Fruit fly (Drosophila melanogaster): ENCODE data around the gene Crtc.

Crtc gene

dm6 chr3L:17624208-17624826, 44.7 kb downstream of the Crtc start:
- TF ChIP-seq CG7045 (GFP tag; optimal IDR thresholded peaks at IDR 0.05) (peak; percentile 7), CG1620 (GFP tag; optimal IDR thresholded peaks at IDR 0.05) (no peak), cnc (optimal IDR thresholded peaks at IDR 0.05) (no peak), pad (GFP tag; optimal IDR thresholded peaks at IDR 0.05) (no peak), ovo (GFP tag; optimal IDR thresholded peaks at IDR 0.05) (no peak), CG11617 (GFP tag; optimal IDR thresholded peaks at IDR 0.05) (peak; percentile 1), CG12768 (GFP tag; optimal IDR thresholded peaks at IDR 0.05) (peak; percentile 10), cic (GFP tag; optimal IDR thresholded peaks at IDR 0.05) (no peak), CG5204 (GFP tag; optimal IDR thresholded peaks at IDR 0.05) (no peak), toe (GFP tag; optimal IDR thresholded peaks at IDR 0.05) (no peak), CG33017 (tag; optimal IDR thresholded peaks at IDR 0.05) (no peak), kay (GFP tag; ENCODE audit: borderline replicate concordance) (peak; percentile 57), Clk (GFP tag; optimal IDR thresholded peaks at IDR 0.05) (no peak), CG7101 (tag; optimal IDR thresholded peaks at IDR 0.05) (no peak), Crg-1 (GFP tag; optimal IDR thresholded peaks at IDR 0.05) (no peak)

dm6 chr3L:17622935-17623334, 46.1 kb downstream of the Crtc start:
- TF ChIP-seq CG14711 (tag; optimal IDR thresholded peaks at IDR 0.05) = no peak
- TF ChIP-seq pad (GFP tag; optimal IDR thresholded peaks at IDR 0.05) = no peak
- TF ChIP-seq Crg-1 (GFP tag; optimal IDR thresholded peaks at IDR 0.05) = no peak
- peak; percentile 12 to 72 for TF ChIP-seq cnc (optimal IDR thresholded peaks at IDR 0.05)
- no peak for TF ChIP-seq Hr96 (GFP tag; optimal IDR thresholded peaks at IDR 0.05)

dm6 chr3L:17622081-17622850, 46.8 kb downstream of the Crtc start:
- TF ChIP-seq kay (GFP tag; ENCODE audit: borderline replicate concordance) = no peak
- TF ChIP-seq tj (GFP tag; optimal IDR thresholded peaks at IDR 0.05) = no peak
- TF ChIP-seq CG11617 (GFP tag; optimal IDR thresholded peaks at IDR 0.05) = no peak
- TF ChIP-seq cic (GFP tag; optimal IDR thresholded peaks at IDR 0.05) = peak; percentile 65
- TF ChIP-seq ovo (GFP tag; optimal IDR thresholded peaks at IDR 0.05) = no peak
- TF ChIP-seq CG12768 (GFP tag; optimal IDR thresholded peaks at IDR 0.05) = no peak
- no peak for TF ChIP-seq CG7101 (tag; optimal IDR thresholded peaks at IDR 0.05)
- TF ChIP-seq Crg-1 (GFP tag; optimal IDR thresholded peaks at IDR 0.05) = no peak
- no peak for TF ChIP-seq toe (GFP tag; optimal IDR thresholded peaks at IDR 0.05)
- no peak for TF ChIP-seq CG1620 (GFP tag; optimal IDR thresholded peaks at IDR 0.05)
- no peak for TF ChIP-seq bab1 (GFP tag; optimal IDR thresholded peaks at IDR 0.05)
- no peak for TF ChIP-seq CG7045 (GFP tag; optimal IDR thresholded peaks at IDR 0.05)
- peak; percentile 9 for TF ChIP-seq CG33017 (tag; optimal IDR thresholded peaks at IDR 0.05)

DNA sequence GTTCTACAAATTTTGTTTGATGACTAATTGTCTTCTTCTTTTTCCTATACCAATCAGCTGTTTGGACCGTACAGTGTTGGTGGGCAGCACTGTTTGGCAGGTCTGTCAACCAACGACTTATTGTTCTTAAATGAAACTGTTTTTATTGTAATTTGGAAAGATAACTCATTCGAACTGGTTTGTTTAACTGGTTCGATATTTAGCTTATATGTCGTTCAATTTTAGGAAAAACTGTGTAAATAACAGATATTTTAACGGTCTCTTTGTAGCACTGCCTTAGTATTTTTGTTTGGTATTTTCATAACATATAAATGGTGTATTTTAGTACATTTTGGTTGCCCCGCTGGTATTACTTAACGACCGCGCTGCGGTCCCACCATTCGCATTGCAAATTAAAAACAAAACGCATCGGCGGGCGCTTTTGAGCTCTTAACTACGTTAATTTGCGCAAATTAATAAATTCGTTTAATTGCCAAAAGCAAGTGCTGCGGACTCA, 47.5 kb downstream of the Crtc start, which contains the start of the genes Vps60 and anchor:
TSS of gene Vps60 (minus strand) at position 175 of the 496 bp plus-strand sequence.
TSS of gene anchor (plus strand) at position 374 of the 496 bp plus-strand sequence.
- peak; percentile 47 for TF ChIP-seq tj (GFP tag; optimal IDR thresholded peaks at IDR 0.05)
- TF ChIP-seq kay (GFP tag; ENCODE audit: borderline replicate concordance) = peak; percentile 99
- TF ChIP-seq CG12768 (GFP tag; optimal IDR thresholded peaks at IDR 0.05) = peak; percentile 79
- TF ChIP-seq CG33017 (tag; optimal IDR thresholded peaks at IDR 0.05) = peak; percentile 65
- peak; percentile 74 for TF ChIP-seq CG7101 (tag; optimal IDR thresholded peaks at IDR 0.05)
- TF ChIP-seq CG5204 (GFP tag; optimal IDR thresholded peaks at IDR 0.05) = no peak
- peak; percentile 80 for TF ChIP-seq CG11617 (GFP tag; optimal IDR thresholded peaks at IDR 0.05)
- TF ChIP-seq Clk (GFP tag; optimal IDR thresholded peaks at IDR 0.05) = peak; percentile 64
- peak; percentile 81 for TF ChIP-seq bab1 (GFP tag; optimal IDR thresholded peaks at IDR 0.05)
- TF ChIP-seq toe (GFP tag; optimal IDR thresholded peaks at IDR 0.05) = no peak
- TF ChIP-seq CG7045 (GFP tag; optimal IDR thresholded peaks at IDR 0.05) = peak; percentile 49
- TF ChIP-seq CG14711 (tag; optimal IDR thresholded peaks at IDR 0.05) = peak; percentile 73
- peak; percentile 51 for TF ChIP-seq ovo (GFP tag; optimal IDR thresholded peaks at IDR 0.05)
- TF ChIP-seq Crg-1 (GFP tag; optimal IDR thresholded peaks at IDR 0.05) = peak; percentile 61
- TF ChIP-seq pad (GFP tag; optimal IDR thresholded peaks at IDR 0.05) = peak; percentile 75
- TF ChIP-seq cnc (optimal IDR thresholded peaks at IDR 0.05) = no peak
- peak; percentile 70 for TF ChIP-seq Hr96 (GFP tag; optimal IDR thresholded peaks at IDR 0.05)
- peak; percentile 52 for TF ChIP-seq CG1620 (GFP tag; optimal IDR thresholded peaks at IDR 0.05)
- TF ChIP-seq cic (GFP tag; optimal IDR thresholded peaks at IDR 0.05) = peak; percentile 67
- TF ChIP-seq Mnt (GFP tag; optimal IDR thresholded peaks at IDR 0.05) = peak; percentile 63

DNA sequence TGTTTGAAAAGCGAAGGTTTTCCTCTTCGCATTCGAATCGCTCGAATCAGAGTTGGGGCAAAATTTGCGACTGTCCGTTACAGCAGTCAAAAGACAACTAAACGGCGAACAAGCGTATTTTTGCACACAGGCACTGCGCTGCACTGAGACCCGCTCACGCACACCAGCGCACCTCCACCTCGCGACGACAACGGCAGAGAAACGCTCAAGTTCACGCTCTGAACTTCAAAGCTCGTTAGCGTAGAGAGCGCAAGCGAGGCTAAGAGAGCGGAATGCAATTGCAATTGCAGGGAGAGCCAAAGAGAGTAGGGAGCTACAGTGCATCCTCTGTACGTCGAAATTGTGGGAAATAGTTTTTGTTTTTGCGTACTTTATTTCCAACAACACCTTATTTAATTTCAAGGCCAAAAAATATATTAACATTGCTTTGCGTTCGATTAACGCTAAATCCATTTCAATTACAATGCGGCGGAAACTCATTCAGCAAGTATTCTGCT, 49.8 kb downstream of the Crtc start, which contains the start of gene Eip74EF:
TSS of gene Eip74EF (minus strand) at position 117 of the 497 bp plus-strand sequence.
- TF ChIP-seq Mnt (GFP tag; optimal IDR thresholded peaks at IDR 0.05) (peak; percentile 68), ovo (GFP tag; optimal IDR thresholded peaks at IDR 0.05) (peak; percentile 69), tj (GFP tag; optimal IDR thresholded peaks at IDR 0.05) (peak; percentile 81), CG12768 (GFP tag; optimal IDR thresholded peaks at IDR 0.05) (peak; percentile 80), pad (GFP tag; optimal IDR thresholded peaks at IDR 0.05) (peak; percentile 40), CG5204 (GFP tag; optimal IDR thresholded peaks at IDR 0.05) (no peak), CG11617 (GFP tag; optimal IDR thresholded peaks at IDR 0.05) (peak; percentile 61), Hr96 (GFP tag; optimal IDR thresholded peaks at IDR 0.05) (peak; percentile 58), Clk (GFP tag; optimal IDR thresholded peaks at IDR 0.05) (no peak), Crg-1 (GFP tag; optimal IDR thresholded peaks at IDR 0.05) (peak; percentile 21), kay (GFP tag; ENCODE audit: borderline replicate concordance) (no peak), CG1620 (GFP tag; optimal IDR thresholded peaks at IDR 0.05) (no peak), CG7101 (tag; optimal IDR thresholded peaks at IDR 0.05) (peak; percentile 58), bab1 (GFP tag; optimal IDR thresholded peaks at IDR 0.05) (peak; percentile 75), toe (GFP tag; optimal IDR thresholded peaks at IDR 0.05) (peak; percentile 42), CG7045 (GFP tag; optimal IDR thresholded peaks at IDR 0.05) (peak; percentile 63), CG33017 (tag; optimal IDR thresholded peaks at IDR 0.05) (peak; percentile 78), cnc (optimal IDR thresholded peaks at IDR 0.05) (no peak), CG14711 (tag; optimal IDR thresholded peaks at IDR 0.05) (peak; percentile 46), cic (GFP tag; optimal IDR thresholded peaks at IDR 0.05) (peak; percentile 65)

Data from whole organism, adult.